Worm (Caenorhabditis elegans) whole organism, mixed stage, embryonic: ENCODE data around the gene F55C9.5.
"Not testable (repeated sequence)": the region's sequence is repeated elsewhere in the genome, so short reads cannot be mapped to it uniquely, and the experiment has no call there.

ENCODE experiments used
- M03D4.4 ChIP-seq: sonication (generic microtip); optimal IDR thresholded peaks from 2 replicates; lab custom pipeline; 2017; ENCODE audit warnings: mild to moderate bottlenecking, missing genetic modification characterization, missing compliant biosample characterization
- bed-3 ChIP-seq: fragments of 200-800 bp; sonication (Bioruptor generic); optimal IDR thresholded peaks from 3 replicates; lab custom pipeline; 2018; ENCODE audit warnings: mild to moderate bottlenecking, missing genetic modification characterization, moderate library complexity, missing compliant biosample characterization
- blmp-1 ChIP-seq: fragments of 150-350 bp; optimal IDR thresholded peaks from 2 replicates; lab custom pipeline; 2014; ENCODE audit warnings: missing biosample characterization, missing genetic modification characterization
- ceh-39 ChIP-seq: fragments of 150-350 bp; optimal IDR thresholded peaks from 2 replicates; lab custom pipeline; 2014; ENCODE audit warnings: missing biosample characterization, missing genetic modification characterization
- ceh-43 ChIP-seq: fragments of 200-800 bp; sonication (Bioruptor generic); optimal IDR thresholded peaks from 2 replicates; lab custom pipeline; 2018; ENCODE audit warnings: mild to moderate bottlenecking, missing genetic modification characterization, moderate library complexity, missing compliant biosample characterization
- ceh-83 ChIP-seq: fragments of 200-800 bp; sonication (Bioruptor generic); optimal IDR thresholded peaks from 2 replicates; lab custom pipeline; 2018; ENCODE audit warnings: mild to moderate bottlenecking, missing genetic modification characterization, missing compliant biosample characterization
- ces-1 ChIP-seq: fragments of 150-350 bp; optimal IDR thresholded peaks from 2 replicates; lab custom pipeline; 2014; ENCODE audit warnings: missing biosample characterization, missing genetic modification reagents, missing genetic modification characterization
- cnd-1 ChIP-seq: fragments of 200-800 bp; sonication (Bioruptor generic); optimal IDR thresholded peaks from 2 replicates; lab custom pipeline; 2018; ENCODE audit warnings: mild to moderate bottlenecking, missing genetic modification characterization, missing compliant biosample characterization
- elt-1 ChIP-seq: sonication (generic microtip); optimal IDR thresholded peaks from 2 replicates; lab custom pipeline; 2017; ENCODE audit warnings: missing genetic modification characterization, mild to moderate bottlenecking, missing compliant biosample characterization, antibody characterized with exemption, moderate library complexity, borderline replicate concordance; ENCODE audit not compliant: insufficient read depth
- elt-3 ChIP-seq: fragments of 150-350 bp; optimal IDR thresholded peaks from 2 replicates; lab custom pipeline; 2014; ENCODE audit warnings: missing biosample characterization, missing genetic modification characterization
- hlh-1 ChIP-seq: fragments of 150-350 bp; optimal IDR thresholded peaks from 2 replicates; lab custom pipeline; 2014; ENCODE audit warnings: missing biosample characterization, missing genetic modification reagents, missing genetic modification characterization
- lin-13 ChIP-seq: fragments of 150-350 bp; optimal IDR thresholded peaks from 2 replicates; lab custom pipeline; 2014; ENCODE audit warnings: missing biosample characterization, missing genetic modification characterization
- lin-32 ChIP-seq: fragments of 200-800 bp; sonication (Bioruptor generic); optimal IDR thresholded peaks from 2 replicates; lab custom pipeline; 2018; ENCODE audit warnings: mild to moderate bottlenecking, missing genetic modification characterization, missing compliant biosample characterization
- lsy-2 ChIP-seq: fragments of 150-350 bp; optimal IDR thresholded peaks from 2 replicates; lab custom pipeline; 2014; ENCODE audit warnings: missing biosample characterization, missing genetic modification characterization
- mab-5 ChIP-seq: fragments of 150-350 bp; optimal IDR thresholded peaks from 2 replicates; lab custom pipeline; 2014; ENCODE audit warnings: missing biosample characterization, missing genetic modification characterization
- mep-1 ChIP-seq: fragments of 150-350 bp; optimal IDR thresholded peaks from 2 replicates; lab custom pipeline; 2017; ENCODE audit warnings: missing biosample characterization, missing genetic modification reagents, missing genetic modification characterization, inconsistent platforms
- mls-2 ChIP-seq: sonication (generic microtip); optimal IDR thresholded peaks from 2 replicates; lab custom pipeline; 2016; ENCODE audit warnings: mild to moderate bottlenecking, missing genetic modification characterization, moderate library complexity, missing compliant biosample characterization
- nhr-12 ChIP-seq: fragments of 150-350 bp; optimal IDR thresholded peaks from 2 replicates; lab custom pipeline; 2014; ENCODE audit warnings: missing biosample characterization, missing genetic modification characterization
- nhr-2 ChIP-seq: fragments of 150-350 bp; optimal IDR thresholded peaks from 2 replicates; lab custom pipeline; 2014; ENCODE audit warnings: missing biosample characterization, missing genetic modification characterization
- nhr-237 ChIP-seq: fragments of 150-350 bp; optimal IDR thresholded peaks from 2 replicates; lab custom pipeline; 2014; ENCODE audit warnings: missing biosample characterization, missing genetic modification characterization
- nhr-28 ChIP-seq: fragments of 150-350 bp; optimal IDR thresholded peaks from 2 replicates; lab custom pipeline; 2014; ENCODE audit warnings: missing biosample characterization, missing genetic modification characterization
- nhr-76 ChIP-seq: sonication (generic microtip); optimal IDR thresholded peaks from 2 replicates; lab custom pipeline; 2017; ENCODE audit warnings: missing biosample characterization, missing genetic modification characterization
- pha-4 ChIP-seq: fragments of 150-350 bp; optimal IDR thresholded peaks from 2 replicates; lab custom pipeline; 2018; ENCODE audit warnings: missing biosample characterization, missing genetic modification reagents, missing genetic modification characterization
- sem-2 ChIP-seq: fragments of 200-800 bp; sonication (Bioruptor generic); optimal IDR thresholded peaks from 2 replicates; lab custom pipeline; 2018; ENCODE audit warnings: mild to moderate bottlenecking, missing genetic modification characterization, missing compliant biosample characterization
- snpc-4 ChIP-seq: fragments of 150-350 bp; optimal IDR thresholded peaks from 2 replicates; lab custom pipeline; 2014; ENCODE audit warnings: missing biosample characterization, missing genetic modification characterization
- sptf-1 ChIP-seq: sonication (generic microtip); optimal IDR thresholded peaks from 2 replicates; lab custom pipeline; 2017; ENCODE audit warnings: mild to moderate bottlenecking, missing genetic modification characterization, moderate library complexity, missing compliant biosample characterization
- tbx-8 ChIP-seq: fragments of 200-800 bp; sonication (Bioruptor generic); optimal IDR thresholded peaks from 2 replicates; lab custom pipeline; 2018; ENCODE audit warnings: mild to moderate bottlenecking, missing genetic modification characterization, moderate library complexity, missing compliant biosample characterization
- unc-120 ChIP-seq: sonication (generic microtip); optimal IDR thresholded peaks from 2 replicates; lab custom pipeline; 2017; ENCODE audit warnings: missing genetic modification characterization, missing compliant biosample characterization; ENCODE audit not compliant: poor library complexity, severe bottlenecking
- unc-39 ChIP-seq: fragments of 150-350 bp; optimal IDR thresholded peaks from 2 replicates; lab custom pipeline; 2014; ENCODE audit warnings: missing biosample characterization, missing genetic modification characterization
- unc-62 ChIP-seq: fragments of 150-350 bp; optimal IDR thresholded peaks from 2 replicates; lab custom pipeline; 2014; ENCODE audit warnings: missing biosample characterization, missing genetic modification reagents, missing genetic modification characterization
- ztf-11 ChIP-seq: fragments of 150-350 bp; optimal IDR thresholded peaks from 2 replicates; lab custom pipeline; 2014; ENCODE audit warnings: missing biosample characterization, missing genetic modification characterization

F55C9.5 gene

DNA sequence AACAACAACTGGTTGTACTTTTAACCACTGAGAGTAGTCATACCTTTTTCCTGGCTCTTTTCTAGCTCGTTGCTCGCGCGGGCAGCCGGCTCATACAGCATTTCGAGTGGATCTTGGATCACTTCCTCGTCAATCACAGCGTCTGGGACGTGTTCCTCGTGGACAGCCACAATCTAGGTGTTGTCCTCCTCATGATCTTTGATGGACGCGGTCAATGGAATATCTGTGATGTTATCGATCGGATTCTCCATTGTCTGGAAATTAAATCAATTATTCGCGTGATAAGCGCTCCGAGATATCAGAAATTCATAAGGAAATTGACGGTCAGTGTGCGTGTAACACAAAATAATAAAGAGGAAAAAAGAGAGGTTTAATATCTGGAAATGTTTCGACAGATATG, 13.0 kb downstream of the F55C9.5 start, which contains the start of gene F21D9.8:
TSS of gene F21D9.8 (minus strand) at position 101 of the 400 bp plus-strand sequence.
- TF ChIP-seq lsy-2 (tag; lab: Kevin White, UChicago) (no peak), ceh-39 (tag; lab: Kevin White, UChicago) (no peak), nhr-76 (tag; lab: Kevin White, UChicago) (no peak), tbx-8 (no peak), sptf-1 (tag; lab: Kevin White, UChicago) (no peak), lin-13 (no peak), ceh-83 (GFP tag; lab: Kevin White, UChicago) (no peak), ces-1 (GFP tag; lab: Kevin White, UChicago) (no peak), cnd-1 (tag; lab: Kevin White, UChicago) (no peak), hlh-1 (tag; lab: Kevin White, UChicago) (no peak), sem-2 (no peak), nhr-2 (tag; lab: Kevin White, UChicago) (no peak), mls-2 (no peak), lin-32 (no peak), bed-3 (GFP tag; lab: Kevin White, UChicago) (no peak), unc-39 (tag; lab: Kevin White, UChicago) (no peak)

DNA sequence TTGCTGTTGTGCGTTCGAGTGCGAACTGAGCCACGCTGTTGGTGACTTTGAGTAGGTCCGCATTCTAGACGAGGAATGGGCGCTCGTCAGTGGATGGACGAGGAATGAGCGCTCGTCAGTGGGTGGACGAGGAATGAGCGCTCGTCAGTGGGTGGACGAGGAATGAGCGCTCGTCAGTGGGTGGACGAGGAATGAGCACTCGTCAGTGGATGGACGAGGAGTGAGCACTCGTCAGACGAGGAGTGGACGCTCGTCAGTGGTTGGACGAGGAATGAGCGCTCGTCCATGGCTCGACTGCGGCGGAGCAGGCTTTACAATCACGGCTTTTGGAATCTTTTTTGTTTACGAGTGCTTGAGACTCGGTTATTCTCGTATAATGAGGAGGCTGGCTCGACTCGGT, 14.4 kb downstream of the F55C9.5 start:
- TF ChIP-seq ztf-11, result no peak
- TF ChIP-seq nhr-12, result no peak
- TF ChIP-seq pha-4, result no peak
- no peak for TF ChIP-seq lin-32
- TF ChIP-seq elt-1 (tag; lab: Kevin White, UChicago), result no peak
- no peak for TF ChIP-seq snpc-4 (tag; lab: Kevin White, UChicago)
- no peak for TF ChIP-seq M03D4.4 (tag; lab: Kevin White, UChicago)
- TF ChIP-seq sptf-1 (tag; lab: Kevin White, UChicago), result no peak
- TF ChIP-seq blmp-1 (tag; lab: Kevin White, UChicago), result no peak
- TF ChIP-seq mab-5 (tag; lab: Kevin White, UChicago), result no peak

DNA sequence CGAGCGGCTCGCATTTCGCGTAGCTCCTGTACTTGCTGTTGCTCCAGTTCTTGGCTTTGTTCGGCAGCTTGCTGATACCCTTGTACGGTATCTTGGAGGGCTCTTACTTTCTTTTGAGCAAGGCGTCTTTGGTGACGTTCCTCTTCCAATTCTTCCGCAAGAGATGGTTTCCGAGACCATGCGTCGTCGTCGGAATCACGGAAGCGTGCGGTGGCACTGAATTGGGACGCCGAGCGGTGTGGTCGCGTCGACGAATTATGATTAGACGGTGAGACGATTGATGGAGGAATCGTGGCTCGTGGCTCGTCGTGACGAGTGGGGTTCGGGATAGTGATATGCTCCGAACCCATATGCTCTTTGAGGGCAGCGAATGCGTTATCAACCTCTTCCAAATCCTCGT, 16.6 kb downstream of the F55C9.5 start:
- TF ChIP-seq nhr-2 (tag; lab: Kevin White, UChicago) (no peak), sem-2 (no peak), elt-3 (tag; lab: Kevin White, UChicago) (no peak), ztf-11 (no peak), lin-13 (no peak), unc-62 (GFP tag; lab: Kevin White, UChicago) (no peak)

- not testable (repeated sequence) for TF ChIP-seq nhr-2 (tag; lab: Kevin White, UChicago); lin-32; mep-1 (tag; lab: Kevin White, UChicago)
- TF ChIP-seq, all 35 proteins: peak for 0; not testable (repeated sequence) for 35
These were observed 28.8 kb downstream of the F55C9.5 start, which contains the start of gene F21D9.1 for ce11 chrV:19264148-19264547. Gene F21D9.1 (plus strand): TSS chrV:19264448.

- TF ChIP-seq blmp-1 (tag; lab: Kevin White, UChicago) (no peak), hlh-1 (tag; lab: Kevin White, UChicago) (no peak), sptf-1 (tag; lab: Kevin White, UChicago) (no peak), lin-32 (no peak), cnd-1 (tag; lab: Kevin White, UChicago) (no peak), ceh-39 (tag; lab: Kevin White, UChicago) (no peak)
These were observed 30.6 kb downstream of the F55C9.5 start, which contains the start of gene F21D9.2 for ce11 chrV:19262349-19262748. Gene F21D9.2 (minus strand): TSS chrV:19262449.

ce11 chrV:19260686-19261085, 32.2 kb downstream of the F55C9.5 start:
- no peak for TF ChIP-seq mls-2
- TF ChIP-seq nhr-2 (tag; lab: Kevin White, UChicago), result no peak
- TF ChIP-seq elt-1 (tag; lab: Kevin White, UChicago), result no peak
- no peak for TF ChIP-seq sem-2
- no peak for TF ChIP-seq lin-13
- no peak for TF ChIP-seq nhr-237 (tag; lab: Kevin White, UChicago)
- TF ChIP-seq ztf-11, result no peak
- TF ChIP-seq nhr-28 (tag; lab: Kevin White, UChicago), result no peak
- no peak for TF ChIP-seq ceh-43 (GFP tag; lab: Kevin White, UChicago)
- TF ChIP-seq ceh-83 (GFP tag; lab: Kevin White, UChicago), result no peak
- no peak for TF ChIP-seq pha-4
- TF ChIP-seq elt-3 (tag; lab: Kevin White, UChicago), result no peak
- no peak for TF ChIP-seq unc-39 (tag; lab: Kevin White, UChicago)
- no peak for TF ChIP-seq unc-120
- no peak for TF ChIP-seq mep-1 (tag; lab: Kevin White, UChicago)
- TF ChIP-seq ceh-39 (tag; lab: Kevin White, UChicago), result no peak
- no peak for TF ChIP-seq snpc-4 (tag; lab: Kevin White, UChicago)
- TF ChIP-seq bed-3 (GFP tag; lab: Kevin White, UChicago), result no peak
- TF ChIP-seq, all 35 proteins: peak for 0
